Fruit fly (Drosophila melanogaster) whole organism, embryonic: ENCODE measurements around the gene Cubn.

Experiments
- Antp ChIP-seq: fragments of 200-800 bp; sonication (Bioruptor generic); optimal IDR thresholded peaks from 3 replicates; lab custom pipeline; 2016; ENCODE audit warnings: missing biosample characterization, missing genetic modification characterization
- B-H1 ChIP-seq: fragments of 200-800 bp; sonication (Bioruptor generic); IDR thresholded peaks from 3 replicates; pipeline ENCODE4 v1.3.6; 2022; ENCODE audit warnings: missing biosample characterization, missing genetic modification characterization
- BtbVII ChIP-seq: fragments of 200-800 bp; sonication (Bioruptor generic); optimal IDR thresholded peaks from 3 replicates; lab custom pipeline; 2017; ENCODE audit warnings: missing biosample characterization, mild to moderate bottlenecking, missing genetic modification characterization
- Bteb2 ChIP-seq: fragments of 200-800 bp; sonication (Bioruptor generic); optimal IDR thresholded peaks from 2 replicates; lab custom pipeline; 2016; ENCODE audit warnings: missing biosample characterization, missing genetic modification characterization
- CG10543 ChIP-seq: fragments of 200-800 bp; sonication (Bioruptor generic); optimal IDR thresholded peaks from 3 replicates; lab custom pipeline; 2017; ENCODE audit warnings: missing biosample characterization, mild to moderate bottlenecking, missing genetic modification characterization, moderate library complexity
- CG11093 ChIP-seq: fragments of 200-800 bp; sonication (Bioruptor generic); IDR thresholded peaks from 3 replicates; pipeline ENCODE4 v1.3.6; 2022; ENCODE audit warnings: missing biosample characterization, missing genetic modification characterization
- CG12659 ChIP-seq: fragments of 200-800 bp; sonication (Bioruptor generic); optimal IDR thresholded peaks from 3 replicates; lab custom pipeline; 2017; ENCODE audit warnings: mild to moderate bottlenecking, missing biosample characterization, missing genetic modification reagents, missing genetic modification characterization
- CG13287 ChIP-seq: fragments of 200-800 bp; sonication (Bioruptor generic); IDR thresholded peaks from 2 replicates; pipeline ENCODE4 v1.3.6; 2022; ENCODE audit warnings: missing biosample characterization, missing genetic modification characterization; ENCODE audit not compliant: partially characterized antibody
- CG14050 ChIP-seq: fragments of 200-800 bp; sonication (Bioruptor generic); IDR thresholded peaks from 3 replicates; pipeline ENCODE4 v1.3.6; 2022; ENCODE audit warnings: missing biosample characterization, missing genetic modification characterization
- CG18262 ChIP-seq: fragments of 200-800 bp; optimal IDR thresholded peaks from 3 replicates; lab custom pipeline; 2019; ENCODE audit warnings: missing biosample characterization, mild to moderate bottlenecking, missing genetic modification characterization, moderate library complexity
- CG18764 ChIP-seq: fragments of 200-800 bp; sonication (Bioruptor generic); optimal IDR thresholded peaks from 3 replicates; lab custom pipeline; 2016; ENCODE audit warnings: missing biosample characterization, missing genetic modification characterization
- CG2875 ChIP-seq: fragments of 200-800 bp; sonication (Bioruptor generic); optimal IDR thresholded peaks from 2 replicates; lab custom pipeline; 2017; ENCODE audit warnings: missing biosample characterization, mild to moderate bottlenecking, missing genetic modification characterization, missing genetic modification reagents
- CG30403 ChIP-seq: fragments of 200-800 bp; sonication (Bioruptor generic); optimal IDR thresholded peaks from 3 replicates; lab custom pipeline; 2016; ENCODE audit warnings: missing biosample characterization, missing genetic modification characterization
- CG3281 ChIP-seq: fragments of 200-800 bp; sonication (Bioruptor generic); optimal IDR thresholded peaks from 3 replicates; lab custom pipeline; 2017; ENCODE audit warnings: missing biosample characterization, mild to moderate bottlenecking, missing genetic modification characterization
- CG34376 ChIP-seq: fragments of 200-800 bp; sonication (Bioruptor generic); optimal IDR thresholded peaks from 2 replicates; lab custom pipeline; 2018; ENCODE audit warnings: missing biosample characterization, mild to moderate bottlenecking, missing genetic modification characterization
- CG3726 ChIP-seq: fragments of 200-800 bp; sonication (Bioruptor generic); IDR thresholded peaks from 3 replicates; pipeline ENCODE4, ENCODE4 v1.3.6; 2022; ENCODE audit warnings: missing biosample characterization, missing genetic modification characterization
- CG3847 ChIP-seq: fragments of 200-800 bp; sonication (Bioruptor generic); IDR thresholded peaks from 2 replicates; pipeline ENCODE4 v1.3.6; 2022; ENCODE audit warnings: missing biosample characterization, missing genetic modification characterization
- CG4424 ChIP-seq: fragments of 200-800 bp; sonication (Bioruptor generic); optimal IDR thresholded peaks from 3 replicates; lab custom pipeline; 2016; ENCODE audit warnings: missing biosample characterization, missing genetic modification characterization
- CG5953 ChIP-seq: fragments of 200-800 bp; sonication (Bioruptor generic); IDR thresholded peaks from 2 replicates; pipeline ENCODE4 v1.3.6; 2022; ENCODE audit warnings: missing biosample characterization, missing genetic modification characterization
- CG6791 ChIP-seq: fragments of 200-800 bp; sonication (Bioruptor generic); IDR thresholded peaks from 3 replicates; pipeline ENCODE4 v1.3.6; 2022; ENCODE audit warnings: missing biosample characterization, missing genetic modification characterization; ENCODE audit not compliant: partially characterized antibody
- CG7987 ChIP-seq: fragments of 200-800 bp; sonication (Bioruptor generic); optimal IDR thresholded peaks from 2 replicates; lab custom pipeline; 2018; ENCODE audit warnings: missing biosample characterization, mild to moderate bottlenecking, missing genetic modification characterization, moderate library complexity
- CG8944 ChIP-seq: fragments of 200-800 bp; sonication (Bioruptor generic); optimal IDR thresholded peaks from 3 replicates; lab custom pipeline; 2016; ENCODE audit warnings: missing biosample characterization, missing genetic modification characterization
- CG9817 ChIP-seq: fragments of 200-800 bp; sonication (Bioruptor generic); optimal IDR thresholded peaks from 2 replicates; lab custom pipeline; 2018; ENCODE audit warnings: missing biosample characterization, mild to moderate bottlenecking, missing genetic modification characterization, moderate library complexity
- Dad ChIP-seq: fragments of 200-800 bp; sonication (Bioruptor generic); optimal IDR thresholded peaks from 3 replicates; lab custom pipeline; 2016; ENCODE audit warnings: missing biosample characterization, missing genetic modification characterization
- Dfd ChIP-seq, 2 experiments: fragments of >200 bp; optimal IDR thresholded peaks; 2 replicates each; lab custom pipeline; 2017; ENCODE audit warnings: missing biosample characterization in 2 of 2, missing genetic modification characterization in 2 of 2
- Dp ChIP-seq: fragments of 200-800 bp; sonication (Bioruptor generic); optimal IDR thresholded peaks from 2 replicates; lab custom pipeline; 2018; ENCODE audit warnings: missing biosample characterization, mild to moderate bottlenecking, missing genetic modification characterization, moderate library complexity
- HLH4C ChIP-seq: fragments of 200-800 bp; sonication (Bioruptor generic); IDR thresholded peaks from 3 replicates; pipeline ENCODE4 v1.3.6; 2022; ENCODE audit warnings: missing biosample characterization, missing genetic modification characterization; ENCODE audit not compliant: partially characterized antibody
- Hr39 ChIP-seq: fragments of >200 bp; optimal IDR thresholded peaks from 2 replicates; lab custom pipeline; 2017
- Hr51 ChIP-seq, 2 experiments: fragments of 200-800 bp; sonication (Bioruptor generic); optimal IDR thresholded peaks; 2 replicates in 1 of 2; 3 replicates in 1 of 2; lab custom pipeline; 2016 to 2018; ENCODE audit warnings: missing biosample characterization in 2 of 2, missing genetic modification characterization in 2 of 2, mild to moderate bottlenecking in 1 of 2, moderate library complexity in 1 of 2
- Lpt ChIP-seq: fragments of >200 bp; optimal IDR thresholded peaks from 2 replicates; lab custom pipeline; 2018; ENCODE audit warnings: missing biosample characterization, missing genetic modification characterization
- Med ChIP-seq: fragments of 200-800 bp; sonication (Bioruptor generic); peaks from one replicate; lab custom pipeline; 2016; ENCODE audit warnings: missing biosample characterization, missing genetic modification characterization, mild to moderate bottlenecking, inconsistent platforms, moderate library complexity
- Neu2 ChIP-seq: fragments of 200-800 bp; sonication (Bioruptor generic); optimal IDR thresholded peaks from 3 replicates; lab custom pipeline; 2016; ENCODE audit warnings: missing biosample characterization, missing genetic modification characterization, borderline replicate concordance
- Nf-YC ChIP-seq: fragments of 200-800 bp; optimal IDR thresholded peaks from 3 replicates; lab custom pipeline; 2019; ENCODE audit warnings: missing biosample characterization, mild to moderate bottlenecking, missing genetic modification characterization, moderate library complexity
- PHDP ChIP-seq: fragments of 200-800 bp; sonication (Bioruptor generic); optimal IDR thresholded peaks from 3 replicates; lab custom pipeline; 2018; ENCODE audit warnings: missing biosample characterization, mild to moderate bottlenecking, missing genetic modification characterization, moderate library complexity
- YL-1 ChIP-seq: fragments of 200-800 bp; sonication (Bioruptor generic); optimal IDR thresholded peaks from 3 replicates; lab custom pipeline; 2017; ENCODE audit warnings: missing biosample characterization, mild to moderate bottlenecking, missing genetic modification characterization
- amos ChIP-seq: fragments of 200-800 bp; sonication (Bioruptor generic); IDR thresholded peaks from 2 replicates; pipeline ENCODE4 v1.3.6; 2022; ENCODE audit warnings: missing biosample characterization, missing genetic modification characterization; ENCODE audit not compliant: partially characterized antibody
- bab2 ChIP-seq: fragments of 200-800 bp; sonication (Bioruptor generic); optimal IDR thresholded peaks from 2 replicates; lab custom pipeline; 2016; ENCODE audit warnings: missing biosample characterization, missing genetic modification characterization
- chinmo ChIP-seq: fragments of 200-800 bp; sonication (Bioruptor generic); IDR thresholded peaks from 4 replicates; pipeline ENCODE4 v1.3.6; 2022; ENCODE audit warnings: missing biosample characterization, missing genetic modification characterization; ENCODE audit not compliant: partially characterized antibody
- croc ChIP-seq: fragments of 200-800 bp; sonication (Bioruptor generic); conservative IDR thresholded peaks from 3 replicates; pipeline ENCODE4 v1.3.6; 2022; ENCODE audit warnings: missing biosample characterization, missing genetic modification characterization
- crol ChIP-seq: fragments of 200-800 bp; sonication (Bioruptor generic); IDR thresholded peaks from 2 replicates; pipeline ENCODE4 v1.3.6; 2022; ENCODE audit warnings: missing biosample characterization, missing genetic modification characterization
- cwo ChIP-seq: fragments of 200-800 bp; sonication (Bioruptor generic); optimal IDR thresholded peaks from 3 replicates; lab custom pipeline; 2017; ENCODE audit warnings: missing biosample characterization, missing genetic modification characterization, mild to moderate bottlenecking, moderate library complexity, missing genetic modification reagents
- disco-r ChIP-seq: fragments of 200-800 bp; sonication (Bioruptor generic); optimal IDR thresholded peaks from 2 replicates; lab custom pipeline; 2016; ENCODE audit warnings: missing biosample characterization, missing genetic modification characterization
- esg ChIP-seq: fragments of 200-800 bp; sonication (Bioruptor generic); conservative IDR thresholded peaks from 2 replicates; pipeline ENCODE4 v1.3.6; 2022; ENCODE audit warnings: missing biosample characterization, missing genetic modification characterization
- fd96Cb ChIP-seq: fragments of 200-800 bp; sonication (Bioruptor generic); optimal IDR thresholded peaks from 2 replicates; lab custom pipeline; 2018; ENCODE audit warnings: missing biosample characterization, mild to moderate bottlenecking, missing genetic modification characterization, moderate library complexity
- fu2 ChIP-seq: fragments of 200-800 bp; sonication (Bioruptor generic); optimal IDR thresholded peaks from 2 replicates; lab custom pipeline; 2016; ENCODE audit warnings: missing biosample characterization, missing genetic modification characterization
- lov ChIP-seq, 2 experiments: fragments of 200-800 bp in 1 of 2; fragments of >200 bp in 1 of 2; sonication (Bioruptor generic) in 1 of 2; IDR thresholded peaks in 1 of 2; optimal IDR thresholded peaks in 1 of 2; 2 replicates in 1 of 2; 3 replicates in 1 of 2; pipeline versions ENCODE4 v1.3.6 to Lab custom; 2017 to 2022; ENCODE audit warnings: missing biosample characterization in 1 of 2, missing genetic modification characterization in 1 of 2
- rib ChIP-seq: fragments of 200-800 bp; sonication (Bioruptor generic); IDR thresholded peaks from 2 replicates; pipeline ENCODE4 v1.3.6; 2022; ENCODE audit warnings: missing biosample characterization, missing genetic modification characterization
- salm ChIP-seq: fragments of 200-800 bp; sonication (Bioruptor generic); optimal IDR thresholded peaks from 2 replicates; lab custom pipeline; 2018; ENCODE audit warnings: missing biosample characterization, mild to moderate bottlenecking, missing genetic modification characterization
- sob ChIP-seq: fragments of 200-800 bp; sonication (Bioruptor generic); IDR thresholded peaks from 2 replicates; pipeline ENCODE4 v1.3.6; 2022; ENCODE audit warnings: missing biosample characterization, missing genetic modification characterization
- tin ChIP-seq: fragments of 200-800 bp; sonication (Bioruptor generic); optimal IDR thresholded peaks from 3 replicates; lab custom pipeline; 2016; ENCODE audit warnings: missing biosample characterization, missing genetic modification characterization

Gene Cubn

dm6 chrX:9589928-9590327, 18.8 kb upstream of the Cubn start (continued):
- TF ChIP-seq CG3847 (GFP tag; lab: Robert Waterston, UW) (peak; percentile 48), CG2875 (GFP tag; lab: Kevin White, UChicago) (no peak), CG12659 (GFP tag; lab: Kevin White, UChicago) (peak; percentile 46), fu2 (no peak), disco-r (GFP tag; lab: Kevin White, UChicago) (no peak), CG5953 (GFP tag; lab: Robert Waterston, UW) (no peak), CG18262 (tag; lab: Kevin White, UChicago) (peak; percentile 44), CG14050 (GFP tag; lab: Robert Waterston, UW) (0 out of 3 replicates have a peak, but pooled peaks have one; percentile 9), Lpt (no peak), salm (no peak), Dad (GFP tag; lab: Kevin White, UChicago) (no peak), CG3281 (GFP tag; lab: Kevin White, UChicago) (peak; percentile 56), bab2 (peak; percentile 7), CG4424 (peak; percentile 17), Antp (GFP tag; lab: Kevin White, UChicago) (no peak), tin (GFP tag; lab: Kevin White, UChicago) (peak; percentile 9), CG6791 (GFP tag; lab: Robert Waterston, UW) (no peak), CG8944 (no peak), YL-1 (GFP tag; lab: Kevin White, UChicago) (no peak), Neu2 (GFP tag; lab: Kevin White, UChicago) (no peak), CG11093 (GFP tag; lab: Robert Waterston, UW) (no peak), croc (GFP tag; lab: Robert Waterston, UW) (no peak), Dfd (GFP tag; optimal IDR thresholded peaks at IDR 0.05; lab: Kevin White, UChicago) (no peak), BtbVII (no peak), Med (GFP tag; lab: Kevin White, UChicago) (peak; percentile 25), crol (GFP tag; lab: Robert Waterston, UW) (no peak), PHDP (tag; lab: Kevin White, UChicago) (peak; percentile 64), HLH4C (GFP tag; lab: Robert Waterston, UW) (no peak), cwo (GFP tag; lab: Kevin White, UChicago) (peak; percentile 31), lov (optimal IDR thresholded peaks at IDR 0.05; lab: Kevin White, UChicago) (no peak), lov (GFP tag; IDR thresholded peaks at IDR 0.05; lab: Robert Waterston, UW) (no peak), CG18764 (GFP tag; lab: Kevin White, UChicago) (no peak), Hr39 (no peak), CG3726 (no peak), Bteb2 (GFP tag; lab: Kevin White, UChicago) (no peak), chinmo (GFP tag; lab: Robert Waterston, UW) (no peak), CG30403 (peak; percentile 57), CG9817 (tag; lab: Kevin White, UChicago) (peak; percentile 49), CG7987 (GFP tag; lab: Kevin White, UChicago) (no peak), esg (peak; percentile 29; the same call in 1 of the 2 replicates), B-H1 (GFP tag; lab: Robert Waterston, UW) (no peak), CG13287 (GFP tag; lab: Robert Waterston, UW) (no peak), amos (GFP tag; lab: Robert Waterston, UW) (no peak), Nf-YC (tag; lab: Kevin White, UChicago) (peak; percentile 39), Hr51 (GFP tag; optimal IDR thresholded peaks at IDR 0.05; lab: Kevin White, UChicago) (peak in 1 of 2 experiments; percentile 74), CG34376 (GFP tag; lab: Kevin White, UChicago) (peak; percentile 8), rib (GFP tag; lab: Robert Waterston, UW) (no peak), Dp (no peak), fd96Cb (tag; lab: Kevin White, UChicago) (peak; percentile 47), sob (GFP tag; lab: Robert Waterston, UW) (peak; percentile 20; the same call in 1 of the 2 replicates), CG10543 (no peak)
